Worm (Caenorhabditis elegans) whole organism, L1 larva: ENCODE measurements around the gene spe-17.

Experiments
- C04F5.9 ChIP-seq: sonication (generic microtip); optimal IDR thresholded peaks from 2 replicates; lab custom pipeline; 2016; ENCODE audit warnings: missing genetic modification characterization, missing compliant biosample characterization
- Y116A8C.19 ChIP-seq: sonication (generic microtip); optimal IDR thresholded peaks from 2 replicates; lab custom pipeline; 2016; ENCODE audit warnings: missing compliant biosample characterization, missing genetic modification characterization, borderline replicate concordance
- aha-1 ChIP-seq: fragments of 150-350 bp; optimal IDR thresholded peaks from 2 replicates; lab custom pipeline; 2014; ENCODE audit warnings: missing biosample characterization, missing genetic modification characterization
- ceh-8 ChIP-seq: fragments of 200-800 bp; sonication (Bioruptor generic); optimal IDR thresholded peaks from 2 replicates; lab custom pipeline; 2018; ENCODE audit warnings: mild to moderate bottlenecking, missing genetic modification characterization, moderate library complexity, missing compliant biosample characterization
- ceh-82 ChIP-seq, 3 experiments: fragments of 150-350 bp in 1 of 3; sonication (generic microtip) in 2 of 3; optimal IDR thresholded peaks; 2 replicates each; lab custom pipeline; 2014 to 2017; ENCODE audit warnings: missing biosample characterization in 3 of 3, missing genetic modification characterization in 3 of 3
- ceh-88 ChIP-seq: fragments of 200-800 bp; sonication (Bioruptor generic); IDR thresholded peaks from 2 replicates; pipeline ENCODE4 v1.3.6; 2022; ENCODE audit warnings: missing genetic modification characterization, missing compliant biosample characterization
- ceh-90 ChIP-seq: sonication (generic microtip); optimal IDR thresholded peaks from 2 replicates; lab custom pipeline; 2016; ENCODE audit warnings: missing genetic modification characterization, missing compliant biosample characterization
- dsc-1 ChIP-seq: sonication (generic microtip); optimal IDR thresholded peaks from 2 replicates; lab custom pipeline; 2016; ENCODE audit warnings: mild to moderate bottlenecking, missing genetic modification characterization, missing compliant biosample characterization
- efl-3 ChIP-seq: fragments of 200-800 bp; sonication (Bioruptor generic); optimal IDR thresholded peaks from 2 replicates; lab custom pipeline; 2018; ENCODE audit warnings: mild to moderate bottlenecking, missing genetic modification characterization, missing compliant biosample characterization
- elt-2 ChIP-seq: sonication (generic microtip); optimal IDR thresholded peaks from 2 replicates; lab custom pipeline; 2016; ENCODE audit warnings: missing genetic modification characterization, mild to moderate bottlenecking, inconsistent platforms, missing compliant biosample characterization, missing genetic modification reagents
- elt-3 ChIP-seq, 6 experiments: fragments of 150-350 bp in 1 of 6; sonication (generic microtip); optimal IDR thresholded peaks; 2 replicates each; lab custom pipeline; 2017 to 2018; ENCODE audit warnings: missing biosample characterization in 6 of 6, missing genetic modification characterization in 6 of 6, inconsistent platforms in 1 of 6
- ets-5 ChIP-seq: fragments of 200-800 bp; sonication (Bioruptor generic); IDR thresholded peaks from 2 replicates; pipeline ENCODE4 v1.3.6; 2022; ENCODE audit warnings: missing genetic modification characterization, missing compliant biosample characterization
- fkh-4 ChIP-seq: sonication (generic microtip); optimal IDR thresholded peaks from 2 replicates; lab custom pipeline; 2016; ENCODE audit warnings: missing compliant biosample characterization, missing genetic modification characterization, borderline replicate concordance
- hlh-17 ChIP-seq: fragments of 200-800 bp; sonication (Bioruptor generic); optimal IDR thresholded peaks from 2 replicates; lab custom pipeline; 2018; ENCODE audit warnings: missing genetic modification characterization, mild to moderate bottlenecking, missing compliant biosample characterization, moderate library complexity, borderline replicate concordance
- hlh-4 ChIP-seq: sonication (generic microtip); optimal IDR thresholded peaks from 2 replicates; lab custom pipeline; 2016; ENCODE audit warnings: mild to moderate bottlenecking, missing genetic modification characterization, missing compliant biosample characterization
- hpl-2 ChIP-seq: fragments of 150-350 bp; optimal IDR thresholded peaks from 2 replicates; lab custom pipeline; 2014; ENCODE audit warnings: missing biosample characterization, missing genetic modification reagents, missing genetic modification characterization
- irx-1 ChIP-seq: sonication (generic microtip); optimal IDR thresholded peaks from 2 replicates; lab custom pipeline; 2016; ENCODE audit warnings: missing genetic modification characterization, missing compliant biosample characterization
- isw-1 ChIP-seq: fragments of 200-800 bp; sonication (Bioruptor generic); IDR thresholded peaks from 2 replicates; pipeline ENCODE4 v1.3.6; 2022; ENCODE audit warnings: missing genetic modification characterization, missing compliant biosample characterization
- lin-13 ChIP-seq: fragments of 150-350 bp; optimal IDR thresholded peaks from 2 replicates; lab custom pipeline; 2014; ENCODE audit warnings: missing biosample characterization, missing genetic modification reagents, missing genetic modification characterization
- lin-39 ChIP-seq: fragments of 150-350 bp; optimal IDR thresholded peaks from 2 replicates; lab custom pipeline; 2014; ENCODE audit warnings: missing biosample characterization, missing genetic modification reagents, missing genetic modification characterization
- lir-3 ChIP-seq: sonication (generic microtip); optimal IDR thresholded peaks from 2 replicates; lab custom pipeline; 2016; ENCODE audit warnings: mild to moderate bottlenecking, missing genetic modification characterization, moderate library complexity, missing compliant biosample characterization; ENCODE audit not compliant: poor library complexity
- lsy-2 ChIP-seq, 2 experiments: fragments of 150-350 bp; optimal IDR thresholded peaks; 2 replicates each; lab custom pipeline; 2014; ENCODE audit warnings: missing biosample characterization in 2 of 2, missing genetic modification characterization in 2 of 2
- nhr-20 ChIP-seq: sonication (generic microtip); optimal IDR thresholded peaks from 2 replicates; lab custom pipeline; 2016; ENCODE audit warnings: mild to moderate bottlenecking, missing genetic modification characterization, missing compliant biosample characterization
- nhr-237 ChIP-seq: fragments of 150-350 bp; optimal IDR thresholded peaks from 2 replicates; lab custom pipeline; 2014; ENCODE audit warnings: missing biosample characterization, missing genetic modification characterization
- nhr-28 ChIP-seq: fragments of 150-350 bp; optimal IDR thresholded peaks from 2 replicates; lab custom pipeline; 2014; ENCODE audit warnings: missing biosample characterization, missing genetic modification characterization
- nhr-47 ChIP-seq: sonication (generic microtip); optimal IDR thresholded peaks from 2 replicates; lab custom pipeline; 2016; ENCODE audit warnings: mild to moderate bottlenecking, missing genetic modification characterization, moderate library complexity, missing compliant biosample characterization
- nhr-76 ChIP-seq: sonication (generic microtip); optimal IDR thresholded peaks from 2 replicates; lab custom pipeline; 2017; ENCODE audit warnings: missing biosample characterization, missing genetic modification characterization
- nhr-77 ChIP-seq: fragments of 150-350 bp; optimal IDR thresholded peaks from 2 replicates; lab custom pipeline; 2014; ENCODE audit warnings: missing biosample characterization, missing genetic modification characterization
- nhr-84 ChIP-seq: sonication (generic microtip); optimal IDR thresholded peaks from 2 replicates; lab custom pipeline; 2017; ENCODE audit warnings: missing biosample characterization, missing genetic modification characterization
- nhr-85 ChIP-seq: sonication (generic microtip); peaks from one replicate; lab custom pipeline; 2016; ENCODE audit warnings: missing genetic modification characterization, inconsistent platforms, missing compliant biosample characterization
- nhr-90 ChIP-seq: sonication (generic microtip); optimal IDR thresholded peaks from 2 replicates; lab custom pipeline; 2016; ENCODE audit warnings: mild to moderate bottlenecking, missing genetic modification characterization, missing compliant biosample characterization; ENCODE audit not compliant: poor library complexity
- pag-3 ChIP-seq: sonication (generic microtip); optimal IDR thresholded peaks from 2 replicates; lab custom pipeline; 2017; ENCODE audit warnings: missing genetic modification characterization, mild to moderate bottlenecking, missing compliant biosample characterization, antibody characterized with exemption, borderline replicate concordance; ENCODE audit not compliant: insufficient read depth
- pax-3 ChIP-seq: fragments of 200-800 bp; sonication (Bioruptor generic); optimal IDR thresholded peaks from 2 replicates; lab custom pipeline; 2018; ENCODE audit warnings: mild to moderate bottlenecking, missing genetic modification characterization, moderate library complexity, missing compliant biosample characterization
- pqm-1 ChIP-seq: sonication (generic microtip); optimal IDR thresholded peaks from 3 replicates; lab custom pipeline; 2017; ENCODE audit warnings: missing biosample characterization, missing genetic modification characterization
- rnt-1 ChIP-seq: sonication (generic microtip); optimal IDR thresholded peaks from 2 replicates; lab custom pipeline; 2016; ENCODE audit warnings: mild to moderate bottlenecking, missing genetic modification characterization, moderate library complexity, missing compliant biosample characterization
- snpc-4 ChIP-seq: fragments of 150-350 bp; optimal IDR thresholded peaks from 2 replicates; lab custom pipeline; 2014; ENCODE audit warnings: missing biosample characterization, missing genetic modification characterization
- snu-23 ChIP-seq: sonication (generic microtip); optimal IDR thresholded peaks from 2 replicates; lab custom pipeline; 2016; ENCODE audit warnings: missing genetic modification characterization, missing compliant biosample characterization
- sptf-1 ChIP-seq: fragments of 150-350 bp; optimal IDR thresholded peaks from 2 replicates; lab custom pipeline; 2014; ENCODE audit warnings: missing biosample characterization, missing genetic modification characterization
- swsn-7 ChIP-seq: sonication (generic microtip); optimal IDR thresholded peaks from 2 replicates; lab custom pipeline; 2016; ENCODE audit warnings: missing genetic modification characterization, missing compliant biosample characterization
- unc-130 ChIP-seq: fragments of 150-350 bp; optimal IDR thresholded peaks from 2 replicates; lab custom pipeline; 2017; ENCODE audit warnings: missing biosample characterization, missing genetic modification characterization, inconsistent platforms
- unc-30 ChIP-seq: sonication (generic microtip); optimal IDR thresholded peaks from 2 replicates; lab custom pipeline; 2017; ENCODE audit warnings: missing biosample characterization, missing genetic modification characterization
- unc-98 ChIP-seq: fragments of 200-800 bp; sonication (Bioruptor generic); IDR thresholded peaks from 2 replicates; pipeline ENCODE4 v1.3.6; 2022; ENCODE audit warnings: missing genetic modification characterization, missing compliant biosample characterization
- xbp-1 ChIP-seq: sonication (generic microtip); optimal IDR thresholded peaks from 2 replicates; lab custom pipeline; 2016; ENCODE audit warnings: missing genetic modification characterization, missing compliant biosample characterization
- zag-1 ChIP-seq: fragments of 150-350 bp; optimal IDR thresholded peaks from 2 replicates; lab custom pipeline; 2014; ENCODE audit warnings: missing biosample characterization, missing genetic modification characterization
- zip-4 ChIP-seq: fragments of 200-800 bp; sonication (Bioruptor generic); optimal IDR thresholded peaks from 2 replicates; lab custom pipeline; 2018; ENCODE audit warnings: mild to moderate bottlenecking, missing genetic modification characterization, moderate library complexity, missing compliant biosample characterization

spe-17 gene

DNA sequence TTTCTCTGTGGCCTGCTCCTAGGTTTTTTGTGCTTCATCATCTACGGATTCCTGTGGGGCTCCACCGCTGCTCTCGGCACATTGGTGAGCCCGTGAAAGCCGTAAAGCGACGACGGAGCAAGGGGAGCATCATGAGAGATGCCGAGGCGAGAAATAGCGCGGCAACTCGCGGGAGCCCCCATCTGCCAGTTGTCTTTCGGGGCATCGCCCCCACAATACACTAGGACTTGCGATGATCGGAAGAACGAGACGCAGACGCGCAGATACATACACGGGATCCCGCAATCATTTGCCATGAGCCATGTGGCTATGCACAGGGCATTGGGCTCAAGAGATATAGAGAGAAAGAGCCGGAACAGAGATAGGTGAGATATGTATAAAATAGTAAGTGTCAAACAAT lies 2.8 kb upstream of the spe-17 start (continued):
- no peak for TF ChIP-seq unc-30 (tag; lab: Kevin White, UChicago)
- no peak for TF ChIP-seq lin-13 (GFP tag; lab: Kevin White, UChicago)
- TF ChIP-seq lsy-2 (tag; optimal IDR thresholded peaks at IDR 0.05; lab: Kevin White, UChicago): peak in 1 of 2 experiments; percentile 43
- TF ChIP-seq nhr-84: no peak
- TF ChIP-seq irx-1 (tag; lab: Kevin White, UChicago): no peak
- no peak for TF ChIP-seq nhr-76
- no peak for TF ChIP-seq C04F5.9 (tag; lab: Kevin White, UChicago)
- TF ChIP-seq pag-3 (tag; lab: Kevin White, UChicago): peak; percentile 97
- no peak for TF ChIP-seq efl-3 (GFP tag; lab: Kevin White, UChicago)
- no peak for TF ChIP-seq aha-1 (tag; lab: Kevin White, UChicago)
- no peak for TF ChIP-seq ets-5 (GFP tag; lab: Robert Waterston, UW)
- TF ChIP-seq pqm-1 (tag; lab: Kevin White, UChicago): no peak
- TF ChIP-seq lin-39 (tag; lab: Kevin White, UChicago): peak; percentile 8
- TF ChIP-seq swsn-7 (tag; lab: Kevin White, UChicago): peak; percentile 22
- TF ChIP-seq zip-4 (GFP tag; lab: Kevin White, UChicago): no peak
- TF ChIP-seq dsc-1: peak; percentile 55
- peak; percentile 83 for TF ChIP-seq rnt-1 (tag; lab: Kevin White, UChicago)
- TF ChIP-seq hlh-17 (GFP tag; lab: Kevin White, UChicago): no peak
- no peak for TF ChIP-seq isw-1 (GFP tag; lab: Robert Waterston, UW)
- no peak for TF ChIP-seq elt-2 (tag; lab: Kevin White, UChicago)
- peak; percentile 41 for TF ChIP-seq snu-23 (GFP tag; lab: Kevin White, UChicago)
- TF ChIP-seq lir-3: no peak
- no peak for TF ChIP-seq nhr-237 (tag; lab: Kevin White, UChicago)
- TF ChIP-seq ceh-90 (tag; lab: Kevin White, UChicago): no peak
- peak; percentile 42; the same call in 1 of the 2 replicates for TF ChIP-seq unc-98 (GFP tag; lab: Robert Waterston, UW)
- peak; percentile 30 for TF ChIP-seq nhr-20
- TF ChIP-seq xbp-1: peak; percentile 7
- no peak for TF ChIP-seq sptf-1
- TF ChIP-seq fkh-4 (tag; lab: Kevin White, UChicago): no peak
- no peak for TF ChIP-seq nhr-28 (tag; lab: Kevin White, UChicago)

DNA sequence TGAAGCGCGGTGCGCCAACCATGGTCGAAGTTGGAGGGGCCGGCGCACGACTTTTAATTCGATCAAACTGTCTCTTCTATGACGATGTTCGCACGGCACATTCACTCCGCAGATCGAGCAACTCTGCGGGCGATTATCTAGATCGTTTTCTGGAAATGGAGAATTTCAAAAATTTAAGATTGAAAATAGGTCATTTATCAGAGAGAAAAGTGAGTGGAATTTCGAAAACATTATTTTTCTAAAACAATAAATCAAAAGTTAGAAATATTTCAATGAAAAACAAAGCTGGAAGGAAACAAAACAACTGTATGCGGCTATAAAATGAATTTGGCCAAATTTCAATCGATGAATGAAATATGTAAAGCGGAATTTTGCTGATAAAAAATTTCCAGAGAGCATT lies 2.4 kb upstream of the spe-17 start, which contains the start of the genes ZK617.26 and unc-22:
ZK617.26 (minus strand) TSS at position 101 of the 400 bp plus-strand sequence.
unc-22 (minus strand) TSS at position 149 of the 400 bp plus-strand sequence.
- no peak for TF ChIP-seq nhr-47
- TF ChIP-seq Y116A8C.19 (tag; lab: Kevin White, UChicago): no peak
- no peak for TF ChIP-seq ceh-88 (GFP tag; lab: Robert Waterston, UW)
- no peak for TF ChIP-seq nhr-90 (tag; lab: Kevin White, UChicago)
- no peak for TF ChIP-seq nhr-85 (tag; lab: Kevin White, UChicago)
- TF ChIP-seq ceh-8 (GFP tag; lab: Kevin White, UChicago): no peak
- TF ChIP-seq unc-130: no peak
- TF ChIP-seq irx-1 (tag; lab: Kevin White, UChicago): no peak
- TF ChIP-seq hlh-4 (tag; lab: Kevin White, UChicago): no peak
- no peak for TF ChIP-seq snpc-4 (tag; lab: Kevin White, UChicago)
- TF ChIP-seq elt-3 (tag; optimal IDR thresholded peaks at IDR 0.05; lab: Kevin White, UChicago): no peak
- TF ChIP-seq lin-13 (GFP tag; lab: Kevin White, UChicago): no peak
- no peak for TF ChIP-seq hpl-2 (GFP tag; lab: Kevin White, UChicago)
- TF ChIP-seq pqm-1 (tag; lab: Kevin White, UChicago): no peak
- no peak for TF ChIP-seq ceh-82 (tag; optimal IDR thresholded peaks at IDR 0.05; lab: Kevin White, UChicago)
- TF ChIP-seq nhr-77 (tag; lab: Kevin White, UChicago): no peak
- no peak for TF ChIP-seq pax-3 (tag; lab: Kevin White, UChicago)
- no peak for TF ChIP-seq zag-1 (tag; lab: Kevin White, UChicago)
